Worm (Caenorhabditis elegans) whole organism, late embryonic: ENCODE measurements around the gene F01D5.8.

Experiments
- ceh-34 ChIP-seq: sonication (generic microtip); optimal IDR thresholded peaks from 2 replicates; lab custom pipeline; 2016; ENCODE audit warnings: mild to moderate bottlenecking, missing genetic modification characterization, missing compliant biosample characterization
- ceh-9 ChIP-seq: sonication (generic microtip); optimal IDR thresholded peaks from 2 replicates; lab custom pipeline; 2016; ENCODE audit warnings: mild to moderate bottlenecking, missing genetic modification characterization, inconsistent platforms, missing compliant biosample characterization
- dve-1 ChIP-seq: sonication (generic microtip); optimal IDR thresholded peaks from 2 replicates; lab custom pipeline; 2017; ENCODE audit warnings: antibody characterized with exemption, mild to moderate bottlenecking, missing genetic modification characterization, missing compliant biosample characterization
- eyg-1 ChIP-seq: sonication (generic microtip); optimal IDR thresholded peaks from 2 replicates; lab custom pipeline; 2016; ENCODE audit warnings: missing genotype, missing genetic modification characterization, missing compliant biosample characterization
- mec-3 ChIP-seq: sonication (generic microtip); optimal IDR thresholded peaks from 2 replicates; lab custom pipeline; 2016; ENCODE audit warnings: borderline replicate concordance, missing genetic modification characterization, missing compliant biosample characterization
- nhr-11 ChIP-seq: fragments of 150-350 bp; optimal IDR thresholded peaks from 2 replicates; lab custom pipeline; 2014; ENCODE audit warnings: missing biosample characterization, missing genetic modification characterization
- nhr-232 ChIP-seq: sonication (generic microtip); optimal IDR thresholded peaks from 2 replicates; lab custom pipeline; 2016; ENCODE audit warnings: missing genetic modification characterization, missing compliant biosample characterization

- TF ChIP-seq mec-3 (no peak), ceh-34 (tag; lab: Kevin White, UChicago) (peak; percentile 98), nhr-232 (tag; lab: Kevin White, UChicago) (no peak), eyg-1 (tag; lab: Kevin White, UChicago) (peak; percentile 71), ceh-9 (no peak), dve-1 (tag; lab: Kevin White, UChicago) (no peak), nhr-11 (no peak)
Measured at ce11 chrII:14063044-14063500, 52.6 kb downstream of the F01D5.8 start, which contains the start of gene lem-2.
